Worm (Caenorhabditis elegans) whole organism, L1 larva: Measurements from ENCODE around the gene sup-26.

Experiments
- F16B12.6 ChIP-seq: fragments of 150-350 bp; optimal IDR thresholded peaks from 2 replicates; lab custom pipeline; 2014; ENCODE audit warnings: missing biosample characterization, missing genetic modification characterization
- Y116A8C.19 ChIP-seq: sonication (generic microtip); optimal IDR thresholded peaks from 2 replicates; lab custom pipeline; 2016; ENCODE audit warnings: missing compliant biosample characterization, missing genetic modification characterization, borderline replicate concordance
- alr-1 ChIP-seq: fragments of 200-800 bp; sonication (Bioruptor generic); optimal IDR thresholded peaks from 2 replicates; lab custom pipeline; 2018; ENCODE audit warnings: borderline replicate concordance, mild to moderate bottlenecking, missing genetic modification characterization, missing compliant biosample characterization
- ceh-8 ChIP-seq: fragments of 200-800 bp; sonication (Bioruptor generic); optimal IDR thresholded peaks from 2 replicates; lab custom pipeline; 2018; ENCODE audit warnings: mild to moderate bottlenecking, missing genetic modification characterization, moderate library complexity, missing compliant biosample characterization
- ceh-82 ChIP-seq, 3 experiments: fragments of 150-350 bp in 1 of 3; sonication (generic microtip) in 2 of 3; optimal IDR thresholded peaks; 2 replicates each; lab custom pipeline; 2014 to 2017; ENCODE audit warnings: missing biosample characterization in 3 of 3, missing genetic modification characterization in 3 of 3
- dpl-1 ChIP-seq, 3 experiments: fragments of 150-350 bp in 2 of 3; sonication (generic microtip) in 1 of 3; optimal IDR thresholded peaks; 2 replicates each; lab custom pipeline; 2014 to 2017; ENCODE audit warnings: missing biosample characterization in 3 of 3, missing genetic modification characterization in 3 of 3, missing genetic modification reagents in 3 of 3
- dsc-1 ChIP-seq: sonication (generic microtip); optimal IDR thresholded peaks from 2 replicates; lab custom pipeline; 2016; ENCODE audit warnings: mild to moderate bottlenecking, missing genetic modification characterization, missing compliant biosample characterization
- efl-1 ChIP-seq, 4 experiments: fragments of 150-350 bp; optimal IDR thresholded peaks in 3 of 4; peaks in 1 of 4; 1 replicate in 1 of 4; 2 replicates in 3 of 4; lab custom pipeline; 2014; ENCODE audit warnings: missing biosample characterization in 2 of 4, missing genetic modification characterization in 2 of 4, missing genetic modification reagents in 2 of 4
- ets-5 ChIP-seq: fragments of 200-800 bp; sonication (Bioruptor generic); IDR thresholded peaks from 2 replicates; pipeline ENCODE4 v1.3.6; 2022; ENCODE audit warnings: missing genetic modification characterization, missing compliant biosample characterization
- fkh-4 ChIP-seq: sonication (generic microtip); optimal IDR thresholded peaks from 2 replicates; lab custom pipeline; 2016; ENCODE audit warnings: missing compliant biosample characterization, missing genetic modification characterization, borderline replicate concordance
- fkh-8 ChIP-seq: sonication (generic microtip); optimal IDR thresholded peaks from 2 replicates; lab custom pipeline; 2016; ENCODE audit warnings: mild to moderate bottlenecking, missing genetic modification characterization, missing compliant biosample characterization
- fos-1 ChIP-seq: fragments of 150-350 bp; optimal IDR thresholded peaks from 2 replicates; lab custom pipeline; 2014; ENCODE audit warnings: missing biosample characterization, missing genetic modification characterization
- hlh-17 ChIP-seq: fragments of 200-800 bp; sonication (Bioruptor generic); optimal IDR thresholded peaks from 2 replicates; lab custom pipeline; 2018; ENCODE audit warnings: missing genetic modification characterization, mild to moderate bottlenecking, missing compliant biosample characterization, moderate library complexity, borderline replicate concordance
- irx-1 ChIP-seq: sonication (generic microtip); optimal IDR thresholded peaks from 2 replicates; lab custom pipeline; 2016; ENCODE audit warnings: missing genetic modification characterization, missing compliant biosample characterization
- isw-1 ChIP-seq: fragments of 200-800 bp; sonication (Bioruptor generic); IDR thresholded peaks from 2 replicates; pipeline ENCODE4 v1.3.6; 2022; ENCODE audit warnings: missing genetic modification characterization, missing compliant biosample characterization
- jun-1 ChIP-seq: fragments of 150-350 bp; optimal IDR thresholded peaks from 2 replicates; lab custom pipeline; 2014; ENCODE audit warnings: missing biosample characterization, missing genetic modification reagents, missing genetic modification characterization
- lin-14 ChIP-seq: fragments of 200-800 bp; sonication (Bioruptor generic); optimal IDR thresholded peaks from 2 replicates; lab custom pipeline; 2018; ENCODE audit warnings: mild to moderate bottlenecking, missing genetic modification characterization, moderate library complexity, missing compliant biosample characterization
- lin-35 ChIP-seq, 2 experiments: fragments of 150-350 bp; optimal IDR thresholded peaks; 2 replicates each; lab custom pipeline; 2014; ENCODE audit warnings: missing biosample characterization in 2 of 2, missing genetic modification characterization in 2 of 2, missing genetic modification reagents in 2 of 2
- lir-3 ChIP-seq: sonication (generic microtip); optimal IDR thresholded peaks from 2 replicates; lab custom pipeline; 2016; ENCODE audit warnings: mild to moderate bottlenecking, missing genetic modification characterization, moderate library complexity, missing compliant biosample characterization; ENCODE audit not compliant: poor library complexity
- lsy-2 ChIP-seq, 2 experiments: fragments of 150-350 bp; optimal IDR thresholded peaks; 2 replicates each; lab custom pipeline; 2014; ENCODE audit warnings: missing biosample characterization in 2 of 2, missing genetic modification characterization in 2 of 2
- mef-2 ChIP-seq: fragments of 150-350 bp; optimal IDR thresholded peaks from 2 replicates; lab custom pipeline; 2014; ENCODE audit warnings: missing biosample characterization, missing genetic modification characterization
- mep-1 ChIP-seq: fragments of 150-350 bp; optimal IDR thresholded peaks from 2 replicates; lab custom pipeline; 2014; ENCODE audit warnings: missing biosample characterization, missing genetic modification characterization
- nhr-19 ChIP-seq: fragments of 200-800 bp; sonication (Bioruptor generic); conservative IDR thresholded peaks from 2 replicates; pipeline ENCODE4 v1.3.6; 2022; ENCODE audit warnings: missing genetic modification characterization, missing compliant biosample characterization
- nhr-20 ChIP-seq: sonication (generic microtip); optimal IDR thresholded peaks from 2 replicates; lab custom pipeline; 2016; ENCODE audit warnings: mild to moderate bottlenecking, missing genetic modification characterization, missing compliant biosample characterization
- nhr-237 ChIP-seq: fragments of 150-350 bp; optimal IDR thresholded peaks from 2 replicates; lab custom pipeline; 2014; ENCODE audit warnings: missing biosample characterization, missing genetic modification characterization
- nhr-28 ChIP-seq: fragments of 150-350 bp; optimal IDR thresholded peaks from 2 replicates; lab custom pipeline; 2014; ENCODE audit warnings: missing biosample characterization, missing genetic modification characterization
- nhr-47 ChIP-seq: sonication (generic microtip); optimal IDR thresholded peaks from 2 replicates; lab custom pipeline; 2016; ENCODE audit warnings: mild to moderate bottlenecking, missing genetic modification characterization, moderate library complexity, missing compliant biosample characterization
- nhr-71 ChIP-seq: sonication (generic microtip); optimal IDR thresholded peaks from 2 replicates; lab custom pipeline; 2016; ENCODE audit warnings: mild to moderate bottlenecking, missing genetic modification characterization, moderate library complexity, missing compliant biosample characterization
- nhr-76 ChIP-seq: sonication (generic microtip); optimal IDR thresholded peaks from 2 replicates; lab custom pipeline; 2017; ENCODE audit warnings: missing biosample characterization, missing genetic modification characterization
- nhr-77 ChIP-seq: fragments of 150-350 bp; optimal IDR thresholded peaks from 2 replicates; lab custom pipeline; 2014; ENCODE audit warnings: missing biosample characterization, missing genetic modification characterization
- nhr-85 ChIP-seq: sonication (generic microtip); peaks from one replicate; lab custom pipeline; 2016; ENCODE audit warnings: missing genetic modification characterization, inconsistent platforms, missing compliant biosample characterization
- pag-3 ChIP-seq: sonication (generic microtip); optimal IDR thresholded peaks from 2 replicates; lab custom pipeline; 2017; ENCODE audit warnings: missing genetic modification characterization, mild to moderate bottlenecking, missing compliant biosample characterization, antibody characterized with exemption, borderline replicate concordance; ENCODE audit not compliant: insufficient read depth
- rnt-1 ChIP-seq: sonication (generic microtip); optimal IDR thresholded peaks from 2 replicates; lab custom pipeline; 2016; ENCODE audit warnings: mild to moderate bottlenecking, missing genetic modification characterization, moderate library complexity, missing compliant biosample characterization
- skn-1 ChIP-seq: fragments of 150-350 bp; optimal IDR thresholded peaks from 2 replicates; lab custom pipeline; 2014; ENCODE audit warnings: missing biosample characterization, missing genetic modification characterization
- snpc-4 ChIP-seq: fragments of 150-350 bp; optimal IDR thresholded peaks from 2 replicates; lab custom pipeline; 2014; ENCODE audit warnings: missing biosample characterization, missing genetic modification characterization
- snu-23 ChIP-seq: sonication (generic microtip); optimal IDR thresholded peaks from 2 replicates; lab custom pipeline; 2016; ENCODE audit warnings: missing genetic modification characterization, missing compliant biosample characterization
- swsn-7 ChIP-seq: sonication (generic microtip); optimal IDR thresholded peaks from 2 replicates; lab custom pipeline; 2016; ENCODE audit warnings: missing genetic modification characterization, missing compliant biosample characterization
- tbx-2 ChIP-seq: sonication (generic microtip); optimal IDR thresholded peaks from 2 replicates; lab custom pipeline; 2016; ENCODE audit warnings: missing genetic modification characterization, missing compliant biosample characterization
- tlp-1 ChIP-seq: fragments of 150-350 bp; optimal IDR thresholded peaks from 2 replicates; lab custom pipeline; 2014; ENCODE audit warnings: missing biosample characterization, missing genetic modification characterization
- unc-62 ChIP-seq: fragments of 150-350 bp; optimal IDR thresholded peaks from 2 replicates; lab custom pipeline; 2014; ENCODE audit warnings: missing biosample characterization, missing genetic modification reagents, missing genetic modification characterization
- unc-86 ChIP-seq: sonication (generic microtip); optimal IDR thresholded peaks from 2 replicates; lab custom pipeline; 2016; ENCODE audit warnings: missing genetic modification characterization, missing compliant biosample characterization
- vab-15 ChIP-seq: sonication (generic microtip); optimal IDR thresholded peaks from 2 replicates; lab custom pipeline; 2017; ENCODE audit warnings: missing genotype, mild to moderate bottlenecking, missing genetic modification characterization, missing compliant biosample characterization
- xbp-1 ChIP-seq: sonication (generic microtip); optimal IDR thresholded peaks from 2 replicates; lab custom pipeline; 2016; ENCODE audit warnings: missing genetic modification characterization, missing compliant biosample characterization
- ztf-4 ChIP-seq: fragments of 150-350 bp; optimal IDR thresholded peaks from 2 replicates; lab custom pipeline; 2014; ENCODE audit warnings: missing biosample characterization, missing genetic modification characterization

The sup-26 gene

ce11 chrIII:4323859-4324258 lies 43.8 kb upstream of the sup-26 start, which contains the start of gene H38K22.9:
H38K22.9 (plus strand) TSS chrIII:4324159.
- TF ChIP-seq nhr-76 (no peak), nhr-77 (tag; lab: Kevin White, UChicago) (no peak), Y116A8C.19 (no peak), efl-1 (optimal IDR thresholded peaks at IDR 0.05; lab: Kevin White, UChicago) (no peak), efl-1 (GFP tag; optimal IDR thresholded peaks at IDR 0.05 in 1 of 2; lab: Kevin White, UChicago) (peak in 1 of 2 experiments; percentile 63), nhr-85 (tag; lab: Kevin White, UChicago) (peak; percentile 25), alr-1 (tag; lab: Kevin White, UChicago) (no peak), unc-62 (GFP tag; lab: Kevin White, UChicago) (no peak), tlp-1 (tag; lab: Kevin White, UChicago) (no peak), lir-3 (tag; lab: Kevin White, UChicago) (no peak), lin-14 (GFP tag; lab: Kevin White, UChicago) (no peak), isw-1 (no peak), fkh-4 (tag; lab: Kevin White, UChicago) (no peak), dsc-1 (tag; lab: Kevin White, UChicago) (no peak)

- TF ChIP-seq irx-1 (tag; lab: Kevin White, UChicago) (no peak), snu-23 (GFP tag; lab: Kevin White, UChicago) (peak; percentile 31), fkh-8 (tag; lab: Kevin White, UChicago) (peak; percentile 36), fos-1 (tag; lab: Kevin White, UChicago) (no peak), F16B12.6 (tag; lab: Kevin White, UChicago) (peak; percentile 2), ceh-8 (GFP tag; lab: Kevin White, UChicago) (peak; percentile 8), ets-5 (GFP tag; lab: Robert Waterston, UW) (no peak), tbx-2 (peak; percentile 55), snpc-4 (peak; percentile 8), lin-35 (GFP tag; optimal IDR thresholded peaks at IDR 0.05; lab: Kevin White, UChicago) (peak in 1 of 2 experiments; percentile 37), skn-1 (tag; lab: Kevin White, UChicago) (peak; percentile 13), efl-1 (optimal IDR thresholded peaks at IDR 0.05; lab: Kevin White, UChicago) (peak; percentile 50 to 55), efl-1 (GFP tag; optimal IDR thresholded peaks at IDR 0.05 in 1 of 2; lab: Kevin White, UChicago) (peak; percentile 29 to 77), hlh-17 (no peak), lin-14 (GFP tag; lab: Kevin White, UChicago) (peak; percentile 93), rnt-1 (tag; lab: Kevin White, UChicago) (peak; percentile 60), dsc-1 (tag; lab: Kevin White, UChicago) (peak; percentile 61), nhr-237 (tag; lab: Kevin White, UChicago) (no peak), nhr-47 (tag; lab: Kevin White, UChicago) (peak; percentile 34), swsn-7 (peak; percentile 40), vab-15 (tag; lab: Kevin White, UChicago) (no peak), lsy-2 (tag; optimal IDR thresholded peaks at IDR 0.05; lab: Kevin White, UChicago) (peak; percentile 40 to 56), nhr-20 (tag; lab: Kevin White, UChicago) (peak; percentile 13), unc-86 (tag; lab: Kevin White, UChicago) (peak; percentile 30), lir-3 (tag; lab: Kevin White, UChicago) (no peak), ceh-82 (tag; optimal IDR thresholded peaks at IDR 0.05; lab: Kevin White, UChicago) (peak; percentile 11 to 40 (median 37)), nhr-77 (tag; lab: Kevin White, UChicago) (no peak), mef-2 (no peak), ztf-4 (tag; lab: Kevin White, UChicago) (no peak), nhr-19 (GFP tag; lab: Robert Waterston, UW) (0 out of 2 replicates have a peak, but pooled peaks have one; percentile 10), pag-3 (no peak), nhr-28 (tag; lab: Kevin White, UChicago) (no peak), jun-1 (tag; lab: Kevin White, UChicago) (no peak), dpl-1 (GFP tag; optimal IDR thresholded peaks at IDR 0.05; lab: Kevin White, UChicago) (peak in 2 of 3 experiments; percentile 5 to 37), mep-1 (tag; lab: Kevin White, UChicago) (peak; percentile 48), nhr-71 (tag; lab: Kevin White, UChicago) (peak; percentile 63), xbp-1 (tag; lab: Kevin White, UChicago) (peak; percentile 11)
These were observed 43.1 kb upstream of the sup-26 start for ce11 chrIII:4323120-4323519.
